Fruit fly (Drosophila melanogaster) whole organism, prepupa: ENCODE data around the gene CG7101.

Experiments
- CG15336 ChIP-seq: fragments of 200-800 bp; sonication (Bioruptor generic); IDR thresholded peaks from 2 replicates; pipeline ENCODE4 v1.3.6; 2022; ENCODE audit warnings: missing biosample characterization, missing genetic modification characterization
- CG8319 ChIP-seq: fragments of 200-800 bp; sonication (Bioruptor generic); optimal IDR thresholded peaks from 3 replicates; lab custom pipeline; 2016; ENCODE audit warnings: missing biosample characterization, missing genetic modification characterization
- Smox ChIP-seq: fragments of 200-800 bp; sonication (Bioruptor generic); optimal IDR thresholded peaks from 3 replicates; lab custom pipeline; 2016; ENCODE audit warnings: missing biosample characterization, missing genetic modification characterization
- spab ChIP-seq: fragments of 200-800 bp; sonication (Bioruptor generic); optimal IDR thresholded peaks from 2 replicates; lab custom pipeline; 2017; ENCODE audit warnings: missing biosample characterization, mild to moderate bottlenecking, missing genetic modification characterization, missing genetic modification reagents
- ss ChIP-seq, 2 experiments: fragments of 200-800 bp; sonication (Bioruptor generic); optimal IDR thresholded peaks; 2 replicates in 1 of 2; 3 replicates in 1 of 2; lab custom pipeline; 2017 to 2018; ENCODE audit warnings: mild to moderate bottlenecking in 2 of 2, missing biosample characterization in 2 of 2, missing genetic modification characterization in 2 of 2, moderate library complexity in 1 of 2

- no peak for TF ChIP-seq Smox (GFP tag; lab: Kevin White, UChicago)
- TF ChIP-seq CG8319 (GFP tag; lab: Kevin White, UChicago): no peak
- no peak for TF ChIP-seq CG15336
- peak in 1 of 2 experiments; percentile 39 for TF ChIP-seq ss (GFP tag; optimal IDR thresholded peaks at IDR 0.05; lab: Kevin White, UChicago)
- no peak for TF ChIP-seq spab (GFP tag; lab: Kevin White, UChicago)
Measured at dm6 chrX:18801293-18801692, 29.1 kb upstream of the CG7101 start.
